Worm (Caenorhabditis elegans) whole organism, late embryonic: ENCODE measurements around the gene srbc-30.

ENCODE experiments used
- ceh-34 ChIP-seq: sonication (generic microtip); optimal IDR thresholded peaks from 2 replicates; lab custom pipeline; 2016; ENCODE audit warnings: mild to moderate bottlenecking, missing genetic modification characterization, missing compliant biosample characterization
- hlh-30 ChIP-seq: sonication (generic microtip); optimal IDR thresholded peaks from 2 replicates; lab custom pipeline; 2017; ENCODE audit warnings: antibody characterized with exemption, missing genetic modification characterization, missing compliant biosample characterization; ENCODE audit not compliant: insufficient read depth

- TF ChIP-seq hlh-30 (no peak), ceh-34 (no peak)
Observed at ce11 chrV:3477496-3477895, 2.8 kb downstream of the srbc-30 start, which contains the start of gene srbc-31.
